Worm (Caenorhabditis elegans) whole organism, L1 larva: ENCODE data around the gene T05C12.15.
A peak's percentile ranks its signal among the peaks of the same experiment; 100 is the strongest.

ENCODE experiments used
- C16A3.4 ChIP-seq: fragments of 150-350 bp; optimal IDR thresholded peaks from 2 replicates; lab custom pipeline; 2014; ENCODE audit warnings: missing biosample characterization, missing genetic modification characterization
- Y116A8C.19 ChIP-seq: sonication (generic microtip); optimal IDR thresholded peaks from 2 replicates; lab custom pipeline; 2016; ENCODE audit warnings: missing compliant biosample characterization, missing genetic modification characterization, borderline replicate concordance
- alr-1 ChIP-seq: fragments of 200-800 bp; sonication (Bioruptor generic); optimal IDR thresholded peaks from 2 replicates; lab custom pipeline; 2018; ENCODE audit warnings: borderline replicate concordance, mild to moderate bottlenecking, missing genetic modification characterization, missing compliant biosample characterization
- blmp-1 ChIP-seq: fragments of 150-350 bp; optimal IDR thresholded peaks from 2 replicates; lab custom pipeline; 2014; ENCODE audit warnings: missing biosample characterization, missing genetic modification characterization
- ceh-63 ChIP-seq: fragments of 200-800 bp; sonication (Bioruptor generic); optimal IDR thresholded peaks from 2 replicates; lab custom pipeline; 2018; ENCODE audit warnings: mild to moderate bottlenecking, missing genetic modification characterization, missing compliant biosample characterization
- ceh-88 ChIP-seq: fragments of 200-800 bp; sonication (Bioruptor generic); IDR thresholded peaks from 2 replicates; pipeline ENCODE4 v1.3.6; 2022; ENCODE audit warnings: missing genetic modification characterization, missing compliant biosample characterization
- efl-1 ChIP-seq, 4 experiments: fragments of 150-350 bp; optimal IDR thresholded peaks in 3 of 4; peaks in 1 of 4; 1 replicate in 1 of 4; 2 replicates in 3 of 4; lab custom pipeline; 2014; ENCODE audit warnings: missing biosample characterization in 2 of 4, missing genetic modification characterization in 2 of 4, missing genetic modification reagents in 2 of 4
- egl-13 ChIP-seq: sonication (generic microtip); optimal IDR thresholded peaks from 2 replicates; lab custom pipeline; 2016; ENCODE audit warnings: missing genotype, missing genetic modification reagents, missing genetic modification characterization, missing compliant biosample characterization
- elt-2 ChIP-seq: sonication (generic microtip); optimal IDR thresholded peaks from 2 replicates; lab custom pipeline; 2016; ENCODE audit warnings: missing genetic modification characterization, mild to moderate bottlenecking, inconsistent platforms, missing compliant biosample characterization, missing genetic modification reagents
- ets-5 ChIP-seq: fragments of 200-800 bp; sonication (Bioruptor generic); IDR thresholded peaks from 2 replicates; pipeline ENCODE4 v1.3.6; 2022; ENCODE audit warnings: missing genetic modification characterization, missing compliant biosample characterization
- fkh-10 ChIP-seq: sonication (generic microtip); optimal IDR thresholded peaks from 2 replicates; lab custom pipeline; 2017; ENCODE audit warnings: missing biosample characterization, missing genetic modification reagents, missing genetic modification characterization
- fkh-4 ChIP-seq: sonication (generic microtip); optimal IDR thresholded peaks from 2 replicates; lab custom pipeline; 2016; ENCODE audit warnings: missing compliant biosample characterization, missing genetic modification characterization, borderline replicate concordance
- fkh-8 ChIP-seq: sonication (generic microtip); optimal IDR thresholded peaks from 2 replicates; lab custom pipeline; 2016; ENCODE audit warnings: mild to moderate bottlenecking, missing genetic modification characterization, missing compliant biosample characterization
- fos-1 ChIP-seq: fragments of 150-350 bp; optimal IDR thresholded peaks from 2 replicates; lab custom pipeline; 2014; ENCODE audit warnings: missing biosample characterization, missing genetic modification characterization
- hlh-17 ChIP-seq: fragments of 200-800 bp; sonication (Bioruptor generic); optimal IDR thresholded peaks from 2 replicates; lab custom pipeline; 2018; ENCODE audit warnings: missing genetic modification characterization, mild to moderate bottlenecking, missing compliant biosample characterization, moderate library complexity, borderline replicate concordance
- hpl-2 ChIP-seq: fragments of 150-350 bp; optimal IDR thresholded peaks from 2 replicates; lab custom pipeline; 2014; ENCODE audit warnings: missing biosample characterization, missing genetic modification reagents, missing genetic modification characterization
- irx-1 ChIP-seq: sonication (generic microtip); optimal IDR thresholded peaks from 2 replicates; lab custom pipeline; 2016; ENCODE audit warnings: missing genetic modification characterization, missing compliant biosample characterization
- isw-1 ChIP-seq: fragments of 200-800 bp; sonication (Bioruptor generic); IDR thresholded peaks from 2 replicates; pipeline ENCODE4 v1.3.6; 2022; ENCODE audit warnings: missing genetic modification characterization, missing compliant biosample characterization
- jun-1 ChIP-seq: fragments of 150-350 bp; optimal IDR thresholded peaks from 2 replicates; lab custom pipeline; 2014; ENCODE audit warnings: missing biosample characterization, missing genetic modification reagents, missing genetic modification characterization
- lin-13 ChIP-seq: fragments of 150-350 bp; optimal IDR thresholded peaks from 2 replicates; lab custom pipeline; 2014; ENCODE audit warnings: missing biosample characterization, missing genetic modification reagents, missing genetic modification characterization
- lin-14 ChIP-seq: fragments of 200-800 bp; sonication (Bioruptor generic); optimal IDR thresholded peaks from 2 replicates; lab custom pipeline; 2018; ENCODE audit warnings: mild to moderate bottlenecking, missing genetic modification characterization, moderate library complexity, missing compliant biosample characterization
- lin-35 ChIP-seq, 2 experiments: fragments of 150-350 bp; optimal IDR thresholded peaks; 2 replicates each; lab custom pipeline; 2014; ENCODE audit warnings: missing biosample characterization in 2 of 2, missing genetic modification characterization in 2 of 2, missing genetic modification reagents in 2 of 2
- lsy-2 ChIP-seq, 2 experiments: fragments of 150-350 bp; optimal IDR thresholded peaks; 2 replicates each; lab custom pipeline; 2014; ENCODE audit warnings: missing biosample characterization in 2 of 2, missing genetic modification characterization in 2 of 2
- mdl-1 ChIP-seq, 2 experiments: fragments of 150-350 bp; optimal IDR thresholded peaks; 2 replicates each; lab custom pipeline; 2014 to 2017; ENCODE audit warnings: missing biosample characterization in 2 of 2, missing genetic modification characterization in 2 of 2, inconsistent platforms in 1 of 2
- mef-2 ChIP-seq: fragments of 150-350 bp; optimal IDR thresholded peaks from 2 replicates; lab custom pipeline; 2014; ENCODE audit warnings: missing biosample characterization, missing genetic modification characterization
- nhr-19 ChIP-seq: fragments of 200-800 bp; sonication (Bioruptor generic); conservative IDR thresholded peaks from 2 replicates; pipeline ENCODE4 v1.3.6; 2022; ENCODE audit warnings: missing genetic modification characterization, missing compliant biosample characterization
- nhr-20 ChIP-seq: sonication (generic microtip); optimal IDR thresholded peaks from 2 replicates; lab custom pipeline; 2016; ENCODE audit warnings: mild to moderate bottlenecking, missing genetic modification characterization, missing compliant biosample characterization
- nhr-47 ChIP-seq: sonication (generic microtip); optimal IDR thresholded peaks from 2 replicates; lab custom pipeline; 2016; ENCODE audit warnings: mild to moderate bottlenecking, missing genetic modification characterization, moderate library complexity, missing compliant biosample characterization
- nhr-84 ChIP-seq: sonication (generic microtip); optimal IDR thresholded peaks from 2 replicates; lab custom pipeline; 2017; ENCODE audit warnings: missing biosample characterization, missing genetic modification characterization
- pag-3 ChIP-seq: sonication (generic microtip); optimal IDR thresholded peaks from 2 replicates; lab custom pipeline; 2017; ENCODE audit warnings: missing genetic modification characterization, mild to moderate bottlenecking, missing compliant biosample characterization, antibody characterized with exemption, borderline replicate concordance; ENCODE audit not compliant: insufficient read depth
- skn-1 ChIP-seq: fragments of 150-350 bp; optimal IDR thresholded peaks from 2 replicates; lab custom pipeline; 2014; ENCODE audit warnings: missing biosample characterization, missing genetic modification characterization
- snpc-4 ChIP-seq: fragments of 150-350 bp; optimal IDR thresholded peaks from 2 replicates; lab custom pipeline; 2014; ENCODE audit warnings: missing biosample characterization, missing genetic modification characterization
- snu-23 ChIP-seq: sonication (generic microtip); optimal IDR thresholded peaks from 2 replicates; lab custom pipeline; 2016; ENCODE audit warnings: missing genetic modification characterization, missing compliant biosample characterization
- sox-4 ChIP-seq: sonication (generic microtip); optimal IDR thresholded peaks from 2 replicates; lab custom pipeline; 2016; ENCODE audit warnings: missing genetic modification characterization, missing compliant biosample characterization
- sup-37 ChIP-seq: fragments of 200-800 bp; sonication (Bioruptor generic); optimal IDR thresholded peaks from 2 replicates; lab custom pipeline; 2018; ENCODE audit warnings: mild to moderate bottlenecking, missing genetic modification characterization, missing compliant biosample characterization
- tlp-1 ChIP-seq: fragments of 150-350 bp; optimal IDR thresholded peaks from 2 replicates; lab custom pipeline; 2014; ENCODE audit warnings: missing biosample characterization, missing genetic modification characterization
- unc-130 ChIP-seq: fragments of 150-350 bp; optimal IDR thresholded peaks from 2 replicates; lab custom pipeline; 2017; ENCODE audit warnings: missing biosample characterization, missing genetic modification characterization, inconsistent platforms
- unc-30 ChIP-seq: sonication (generic microtip); optimal IDR thresholded peaks from 2 replicates; lab custom pipeline; 2017; ENCODE audit warnings: missing biosample characterization, missing genetic modification characterization
- unc-98 ChIP-seq: fragments of 200-800 bp; sonication (Bioruptor generic); IDR thresholded peaks from 2 replicates; pipeline ENCODE4 v1.3.6; 2022; ENCODE audit warnings: missing genetic modification characterization, missing compliant biosample characterization
- xbp-1 ChIP-seq: sonication (generic microtip); optimal IDR thresholded peaks from 2 replicates; lab custom pipeline; 2016; ENCODE audit warnings: missing genetic modification characterization, missing compliant biosample characterization
- zag-1 ChIP-seq: fragments of 150-350 bp; optimal IDR thresholded peaks from 2 replicates; lab custom pipeline; 2014; ENCODE audit warnings: missing biosample characterization, missing genetic modification characterization
- ztf-11 ChIP-seq, 2 experiments: sonication (generic microtip); optimal IDR thresholded peaks; 2 replicates each; lab custom pipeline; 2016 to 2017; ENCODE audit warnings: missing genetic modification characterization in 2 of 2, missing biosample characterization in 1 of 2, missing compliant biosample characterization in 1 of 2
- ztf-4 ChIP-seq: fragments of 150-350 bp; optimal IDR thresholded peaks from 2 replicates; lab custom pipeline; 2014; ENCODE audit warnings: missing biosample characterization, missing genetic modification characterization

Gene T05C12.15

DNA sequence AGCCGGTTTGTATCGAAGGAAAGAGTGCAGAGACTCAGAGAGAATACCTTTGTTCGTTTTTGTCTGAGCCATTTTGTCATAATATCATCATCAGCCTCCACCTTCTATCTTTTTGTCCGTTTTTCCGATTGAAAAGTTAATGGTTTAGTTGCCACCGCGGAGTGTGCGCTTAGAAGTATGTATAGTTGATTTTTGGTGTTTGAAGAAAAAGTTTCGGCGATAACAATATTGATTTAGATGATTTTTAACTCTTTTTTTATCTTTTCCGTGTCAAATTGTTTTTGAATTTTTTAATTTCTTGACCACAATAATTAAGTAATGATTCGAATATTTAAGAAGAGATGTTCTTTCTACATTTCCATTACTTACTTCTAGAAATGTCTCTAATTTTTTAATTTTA, 36.2 kb downstream of the T05C12.15 start:
- TF ChIP-seq hlh-17: no peak
- TF ChIP-seq efl-1 (optimal IDR thresholded peaks at IDR 0.05; lab: Kevin White, UChicago): no peak
- peak in 1 of 2 experiments; percentile 79 for TF ChIP-seq efl-1 (GFP tag; optimal IDR thresholded peaks at IDR 0.05 in 1 of 2; lab: Kevin White, UChicago)
- no peak for TF ChIP-seq C16A3.4 (tag; lab: Kevin White, UChicago)
- TF ChIP-seq elt-2 (tag; lab: Kevin White, UChicago): peak; percentile 30
- no peak for TF ChIP-seq zag-1 (tag; lab: Kevin White, UChicago)

DNA sequence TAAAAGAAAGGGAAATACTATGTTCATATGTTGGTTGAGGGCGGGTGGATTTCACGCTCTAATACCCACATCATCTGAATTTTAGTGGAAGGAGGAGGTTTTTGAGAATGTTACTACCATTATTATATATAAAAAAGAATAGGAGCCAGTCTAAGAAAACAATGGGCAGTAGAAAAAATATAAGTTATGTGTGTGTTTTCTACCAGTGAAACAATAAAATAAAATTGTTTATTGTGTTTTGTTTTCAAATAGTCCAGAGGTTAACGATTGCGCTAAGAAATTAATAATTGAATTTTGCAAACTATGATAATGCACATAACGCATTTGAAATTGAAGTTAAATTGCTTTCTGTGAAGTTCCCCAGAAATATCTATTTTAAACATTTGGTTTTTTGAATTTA, 40.1 kb downstream of the T05C12.15 start, which contains the start of gene M110.8:
M110.8 (minus strand) TSS at position 101 of the 400 bp plus-strand sequence.
- TF ChIP-seq hlh-17 (no peak), hpl-2 (GFP tag; lab: Kevin White, UChicago) (no peak), tlp-1 (tag; lab: Kevin White, UChicago) (no peak), lin-35 (GFP tag; optimal IDR thresholded peaks at IDR 0.05; lab: Kevin White, UChicago) (no peak), efl-1 (optimal IDR thresholded peaks at IDR 0.05; lab: Kevin White, UChicago) (no peak), efl-1 (GFP tag; optimal IDR thresholded peaks at IDR 0.05 in 1 of 2; lab: Kevin White, UChicago) (no peak), ztf-4 (tag; lab: Kevin White, UChicago) (no peak), lin-13 (GFP tag; lab: Kevin White, UChicago) (no peak), xbp-1 (no peak), fkh-4 (tag; lab: Kevin White, UChicago) (no peak), unc-98 (GFP tag; lab: Robert Waterston, UW) (no peak), ets-5 (GFP tag; lab: Robert Waterston, UW) (no peak), ceh-88 (GFP tag; lab: Robert Waterston, UW) (no peak), skn-1 (tag; lab: Kevin White, UChicago) (no peak), sox-4 (no peak), snu-23 (GFP tag; lab: Kevin White, UChicago) (no peak), snpc-4 (tag; lab: Kevin White, UChicago) (no peak), sup-37 (GFP tag; lab: Kevin White, UChicago) (no peak), Y116A8C.19 (no peak), alr-1 (tag; lab: Kevin White, UChicago) (no peak)

DNA sequence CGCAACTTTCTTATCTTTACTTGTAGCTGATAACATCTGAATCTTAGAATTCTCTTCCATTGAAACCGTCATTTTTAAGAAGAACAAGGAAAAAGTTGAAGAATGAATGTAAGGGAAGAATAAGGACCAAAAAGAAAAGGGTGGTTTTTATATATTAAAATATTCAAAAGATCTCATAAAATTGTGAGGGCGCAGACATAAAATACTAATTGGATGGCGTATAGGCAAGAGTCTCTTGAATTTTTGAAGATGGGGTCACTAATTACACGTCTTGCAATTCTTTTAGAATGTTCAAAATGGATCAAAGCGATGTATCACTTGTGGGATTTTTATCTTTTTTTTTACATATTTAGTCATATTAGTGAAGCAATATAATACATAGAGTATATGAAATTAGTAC, 43.3 kb downstream of the T05C12.15 start, which contains the start of gene twk-3:
twk-3 (minus strand) TSS at position 101 of the 400 bp plus-strand sequence.
- TF ChIP-seq nhr-20 (tag; lab: Kevin White, UChicago) (no peak), sup-37 (GFP tag; lab: Kevin White, UChicago) (no peak), fkh-10 (GFP tag; lab: Kevin White, UChicago) (no peak), irx-1 (tag; lab: Kevin White, UChicago) (no peak), ztf-4 (tag; lab: Kevin White, UChicago) (no peak), nhr-19 (GFP tag; lab: Robert Waterston, UW) (no peak)

DNA sequence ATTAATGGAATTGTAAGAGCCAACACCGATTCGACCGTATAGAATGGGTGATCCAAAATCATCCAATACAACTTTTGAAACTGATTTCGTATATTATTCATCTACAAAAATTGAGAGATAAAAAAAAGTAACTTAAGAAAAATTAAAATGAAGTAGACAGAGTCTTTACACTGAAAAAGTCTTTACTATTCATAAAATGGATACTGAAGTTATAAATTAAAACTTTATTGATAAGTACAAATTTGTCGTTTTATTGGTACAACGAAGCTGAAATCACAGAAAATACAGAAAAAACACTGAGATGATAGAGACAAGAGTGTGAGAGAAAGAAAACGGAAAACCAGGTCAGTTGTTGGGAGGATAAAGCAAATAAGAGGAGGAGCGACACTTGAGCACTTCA, 45.0 kb downstream of the T05C12.15 start, which contains the start of gene M110.10:
M110.10 (minus strand) TSS at position 101 of the 400 bp plus-strand sequence.
- TF ChIP-seq ceh-88 (GFP tag; lab: Robert Waterston, UW) (no peak), sox-4 (no peak), fos-1 (tag; lab: Kevin White, UChicago) (no peak), fkh-4 (tag; lab: Kevin White, UChicago) (no peak), unc-30 (tag; lab: Kevin White, UChicago) (no peak), jun-1 (tag; lab: Kevin White, UChicago) (no peak), pag-3 (tag; lab: Kevin White, UChicago) (no peak), unc-130 (no peak), nhr-47 (tag; lab: Kevin White, UChicago) (no peak), isw-1 (GFP tag; lab: Robert Waterston, UW) (no peak)

DNA sequence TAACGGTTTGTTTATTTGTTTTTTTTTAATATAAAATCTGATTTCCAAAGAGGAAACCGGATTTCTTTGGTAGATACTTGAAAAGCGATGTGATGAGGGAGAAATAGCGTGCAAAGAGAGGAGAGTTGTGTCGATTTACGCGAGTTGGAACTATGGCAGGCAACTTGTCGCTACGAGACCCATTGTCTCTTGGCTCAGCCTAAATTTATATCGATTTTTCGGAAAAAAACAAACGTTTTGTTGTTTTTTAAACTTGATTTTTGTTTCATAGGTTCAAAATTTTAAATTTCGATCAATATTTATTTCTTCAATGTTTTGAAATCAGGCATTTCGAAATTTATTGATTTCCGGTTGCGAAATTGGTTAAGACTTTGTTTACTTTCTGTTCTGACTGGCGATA, 47.0 kb downstream of the T05C12.15 start, which contains the start of gene M110.3:
M110.3 (minus strand) TSS at position 184 of the 400 bp plus-strand sequence.
- peak; percentile 19 for TF ChIP-seq fkh-8 (tag; lab: Kevin White, UChicago)
- TF ChIP-seq mdl-1 (tag; optimal IDR thresholded peaks at IDR 0.05; lab: Kevin White, UChicago): peak in 1 of 2 experiments; percentile 39
- no peak for TF ChIP-seq lin-13 (GFP tag; lab: Kevin White, UChicago)
- peak; percentile 1 for TF ChIP-seq skn-1 (tag; lab: Kevin White, UChicago)
- no peak for TF ChIP-seq ztf-11 (tag; optimal IDR thresholded peaks at IDR 0.05; lab: Kevin White, UChicago)
- no peak for TF ChIP-seq fkh-10 (GFP tag; lab: Kevin White, UChicago)
- no peak for TF ChIP-seq ceh-63
- TF ChIP-seq egl-13 (tag; lab: Kevin White, UChicago): peak; percentile 14
- TF ChIP-seq hlh-17: no peak
- TF ChIP-seq zag-1 (tag; lab: Kevin White, UChicago): no peak
- TF ChIP-seq nhr-84 (tag; lab: Kevin White, UChicago): no peak
- TF ChIP-seq lin-14 (GFP tag; lab: Kevin White, UChicago): peak; percentile 68
- TF ChIP-seq lsy-2 (tag; optimal IDR thresholded peaks at IDR 0.05; lab: Kevin White, UChicago): peak; percentile 66 to 77
- TF ChIP-seq blmp-1 (tag; lab: Kevin White, UChicago): peak; percentile 64
- TF ChIP-seq mef-2: no peak
